Fruit fly (Drosophila melanogaster) whole organism: Measurements from ENCODE around the gene CG14315.

Experiments
- CG8478 ChIP-seq: fragments of >200 bp; optimal IDR thresholded peaks from 2 replicates; lab custom pipeline; 2018; ENCODE audit warnings: inconsistent platforms
- Dll ChIP-seq: fragments of >200 bp; optimal IDR thresholded peaks from 2 replicates; lab custom pipeline; 2017
- pan ChIP-seq: fragments of >200 bp; optimal IDR thresholded peaks from 2 replicates; lab custom pipeline; 2017
- psq ChIP-seq: fragments of >200 bp; optimal IDR thresholded peaks from 2 replicates; lab custom pipeline; 2017
- usp ChIP-seq: fragments of >200 bp; optimal IDR thresholded peaks from 2 replicates; lab custom pipeline; 2017; ENCODE audit warnings: missing biosample characterization, missing genetic modification characterization, mixed read lengths

- TF ChIP-seq psq (lab: Kevin White, UChicago): no peak
- TF ChIP-seq CG8478 (lab: Kevin White, UChicago): no peak
- TF ChIP-seq Dll: no peak
- no peak for TF ChIP-seq pan (lab: Kevin White, UChicago)
- TF ChIP-seq usp (GFP tag; lab: Kevin White, UChicago): no peak
These were observed 11.6 kb downstream of the CG14315 start for dm6 chr3R:18169982-18170531.
